Fruit fly (Drosophila melanogaster) Kc167 (cell line): Measurements from ENCODE around the gene CG9519.

Experiments used
- h ChIP-seq: fragments of >200 bp; optimal IDR thresholded peaks from 3 replicates; lab custom pipeline; 2018; ENCODE audit warnings: missing external identifiers
- insv ChIP-seq: fragments of >200 bp; optimal IDR thresholded peaks from 3 replicates; lab custom pipeline; 2018; ENCODE audit warnings: missing external identifiers
- psq ChIP-seq: fragments of >200 bp; optimal IDR thresholded peaks from 2 replicates; lab custom pipeline; 2017; ENCODE audit warnings: missing external identifiers

DNA sequence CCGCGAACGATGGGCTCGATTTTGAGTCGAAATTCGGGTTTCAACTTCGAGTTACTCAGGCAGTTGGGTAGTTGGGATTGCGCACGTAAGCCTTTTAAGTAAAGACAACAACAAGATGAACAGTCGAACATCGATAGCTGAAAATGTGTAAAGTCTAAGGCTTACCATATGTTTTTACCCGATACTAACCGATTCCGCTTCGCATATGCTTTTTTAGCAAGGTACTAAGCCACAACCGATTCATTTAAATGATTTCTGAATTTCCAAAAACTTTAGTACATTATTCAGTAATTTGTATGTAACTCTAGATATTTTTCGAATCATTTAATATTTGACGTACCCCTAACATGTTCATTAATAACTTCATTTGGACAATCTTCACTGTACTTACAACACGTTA is 41.4 kb upstream of the CG9519 start:
- TF ChIP-seq psq (lab: Kevin White, UChicago) (no peak), insv (lab: Kevin White, UChicago) (no peak), h (lab: Kevin White, UChicago) (no peak)
